Worm (Caenorhabditis elegans): Measurements from ENCODE around the gene lin-40.

The lin-40 gene

ce11 chrV:3703888-3704287 is 900 bp upstream of the lin-40 start (continued):
- TF ChIP-seq rnt-1 (tag; optimal IDR thresholded peaks at IDR 0.05) (peak; percentile 79), ztf-11 (tag; optimal IDR thresholded peaks at IDR 0.05) (peak in 1 of 2 experiments; percentile 63), nhr-237 (tag; optimal IDR thresholded peaks at IDR 0.05) (no peak), pag-3 (tag; optimal IDR thresholded peaks at IDR 0.05; ENCODE audit: borderline replicate concordance, insufficient read depth) (no peak), irx-1 (tag; optimal IDR thresholded peaks at IDR 0.05) (peak; percentile 48), lin-13 (GFP tag; optimal IDR thresholded peaks at IDR 0.05) (peak; percentile 66), fos-1 (tag; optimal IDR thresholded peaks at IDR 0.05) (peak; percentile 64), mab-9 (GFP tag; IDR thresholded peaks at IDR 0.05) (no peak), C34B4.2 (tag; optimal IDR thresholded peaks at IDR 0.05) (no peak), nhr-11 (tag; optimal IDR thresholded peaks at IDR 0.05) (peak; percentile 61), hlh-17 (GFP tag; optimal IDR thresholded peaks at IDR 0.05; ENCODE audit: borderline replicate concordance) (no peak), ets-5 (GFP tag; IDR thresholded peaks at IDR 0.05) (no peak), elt-2 (tag; optimal IDR thresholded peaks at IDR 0.05) (peak; percentile 21), unc-62 (GFP tag; optimal IDR thresholded peaks at IDR 0.05) (no peak), lsy-2 (tag; optimal IDR thresholded peaks at IDR 0.05) (peak; percentile 61 to 69), jun-1 (tag; optimal IDR thresholded peaks at IDR 0.05) (peak; percentile 34), mdl-1 (tag; optimal IDR thresholded peaks at IDR 0.05) (peak in 1 of 2 experiments; percentile 62), sup-37 (GFP tag; optimal IDR thresholded peaks at IDR 0.05) (no peak), dsc-1 (tag; optimal IDR thresholded peaks at IDR 0.05) (peak; percentile 60), pqm-1 (tag; optimal IDR thresholded peaks at IDR 0.05) (no peak), lin-15B (tag; optimal IDR thresholded peaks at IDR 0.05) (no peak), F16B12.6 (tag; optimal IDR thresholded peaks at IDR 0.05) (peak; percentile 0), tbx-2 (tag; optimal IDR thresholded peaks at IDR 0.05) (peak; percentile 80), unc-86 (tag; optimal IDR thresholded peaks at IDR 0.05) (peak; percentile 82), lin-14 (GFP tag; optimal IDR thresholded peaks at IDR 0.05) (peak; percentile 92), nhr-71 (tag; optimal IDR thresholded peaks at IDR 0.05) (peak; percentile 89), nhr-85 (tag) (peak; percentile 69), isw-1 (GFP tag; IDR thresholded peaks at IDR 0.05) (peak; percentile 39), aha-1 (tag; optimal IDR thresholded peaks at IDR 0.05) (no peak), lir-3 (tag; optimal IDR thresholded peaks at IDR 0.05; ENCODE audit: poor library complexity) (no peak), snu-23 (GFP tag; optimal IDR thresholded peaks at IDR 0.05) (peak; percentile 86), egl-27 (tag; optimal IDR thresholded peaks at IDR 0.05) (no peak), xbp-1 (tag; optimal IDR thresholded peaks at IDR 0.05) (peak; percentile 66), skn-1 (tag; optimal IDR thresholded peaks at IDR 0.05) (peak; percentile 72), blmp-1 (tag; optimal IDR thresholded peaks at IDR 0.05) (no peak), Y116A8C.19 (tag; optimal IDR thresholded peaks at IDR 0.05; ENCODE audit: borderline replicate concordance) (no peak), unc-98 (GFP tag; IDR thresholded peaks at IDR 0.05) (no peak), nhr-90 (tag; optimal IDR thresholded peaks at IDR 0.05; ENCODE audit: poor library complexity) (peak; percentile 53), C04F5.9 (tag; optimal IDR thresholded peaks at IDR 0.05) (no peak), nhr-76 (tag; optimal IDR thresholded peaks at IDR 0.05) (no peak), hlh-4 (tag; optimal IDR thresholded peaks at IDR 0.05) (no peak), lin-35 (GFP tag; optimal IDR thresholded peaks at IDR 0.05) (peak; percentile 64), nhr-84 (tag; optimal IDR thresholded peaks at IDR 0.05) (no peak)

ce11 chrV:3706167-3706566 is 1.4 kb downstream of the lin-40 start:
- TF ChIP-seq ceh-82 (tag; optimal IDR thresholded peaks at IDR 0.05): no peak
- TF ChIP-seq F16B12.6 (tag; optimal IDR thresholded peaks at IDR 0.05): no peak
- no peak for TF ChIP-seq pag-3 (tag; optimal IDR thresholded peaks at IDR 0.05; ENCODE audit: borderline replicate concordance, insufficient read depth)
- no peak for TF ChIP-seq lin-35 (GFP tag; optimal IDR thresholded peaks at IDR 0.05)
- no peak for TF ChIP-seq ceh-8 (GFP tag; optimal IDR thresholded peaks at IDR 0.05)
- no peak for TF ChIP-seq alr-1 (tag; optimal IDR thresholded peaks at IDR 0.05; ENCODE audit: borderline replicate concordance)
- no peak for TF ChIP-seq lin-14 (GFP tag; optimal IDR thresholded peaks at IDR 0.05)
- no peak for TF ChIP-seq sptf-1 (tag; optimal IDR thresholded peaks at IDR 0.05)
- no peak for TF ChIP-seq efl-1 (optimal IDR thresholded peaks at IDR 0.05)
- TF ChIP-seq efl-1 (GFP tag; optimal IDR thresholded peaks at IDR 0.05 in 1 of 2): no peak
